Fruit fly (Drosophila melanogaster) whole organism, embryonic: Measurements from ENCODE around the gene Chd1.

Experiments used
- B-H2 ChIP-seq: fragments of 200-800 bp; sonication (Bioruptor generic); optimal IDR thresholded peaks from 2 replicates; lab custom pipeline; 2018; ENCODE audit warnings: missing biosample characterization, mild to moderate bottlenecking, missing genetic modification characterization
- CG1024 ChIP-seq: fragments of 200-800 bp; sonication (Bioruptor generic); IDR thresholded peaks from 2 replicates; pipeline ENCODE4 v1.3.6; 2022; ENCODE audit warnings: missing biosample characterization, missing genetic modification characterization
- CG10321 ChIP-seq: fragments of 200-800 bp; sonication (Bioruptor generic); IDR thresholded peaks from 2 replicates; pipeline ENCODE4 v1.3.6; 2022; ENCODE audit warnings: missing biosample characterization, missing genetic modification characterization
- CG11723 ChIP-seq: fragments of 200-800 bp; sonication (Bioruptor generic); optimal IDR thresholded peaks from 2 replicates; lab custom pipeline; 2017; ENCODE audit warnings: missing biosample characterization, mild to moderate bottlenecking, missing genetic modification characterization
- CG13624 ChIP-seq: fragments of 200-800 bp; sonication (Bioruptor generic); optimal IDR thresholded peaks from 2 replicates; lab custom pipeline; 2016; ENCODE audit warnings: missing biosample characterization, missing genetic modification characterization
- CG17328 ChIP-seq: fragments of 200-800 bp; sonication (Bioruptor generic); IDR thresholded peaks from 2 replicates; pipeline ENCODE4 v1.3.6; 2022; ENCODE audit warnings: missing biosample characterization, missing genetic modification characterization
- CG2678 ChIP-seq: fragments of 200-800 bp; sonication (Bioruptor generic); optimal IDR thresholded peaks from 3 replicates; lab custom pipeline; 2019; ENCODE audit warnings: missing biosample characterization, mild to moderate bottlenecking, missing genetic modification characterization, moderate library complexity
- CG30431 ChIP-seq: fragments of 200-800 bp; sonication (Bioruptor generic); optimal IDR thresholded peaks from 2 replicates; lab custom pipeline; 2017; ENCODE audit warnings: missing biosample characterization, missing genetic modification characterization
- CG4328 ChIP-seq: fragments of 200-800 bp; sonication (Bioruptor generic); optimal IDR thresholded peaks from 3 replicates; lab custom pipeline; 2017; ENCODE audit warnings: missing biosample characterization, missing genetic modification reagents, missing genetic modification characterization
- CG4404 ChIP-seq: fragments of 200-800 bp; sonication (Bioruptor generic); IDR thresholded peaks from 2 replicates; pipeline ENCODE4 v1.3.6; 2022; ENCODE audit warnings: missing biosample characterization, missing genetic modification characterization
- CG6654 ChIP-seq: fragments of 200-800 bp; sonication (Bioruptor generic); optimal IDR thresholded peaks from 2 replicates; lab custom pipeline; 2017; ENCODE audit warnings: missing biosample characterization, mild to moderate bottlenecking, missing genetic modification characterization
- CG9609 ChIP-seq: fragments of 200-800 bp; sonication (Bioruptor generic); optimal IDR thresholded peaks from 3 replicates; lab custom pipeline; 2016; ENCODE audit warnings: missing biosample characterization, missing genetic modification characterization
- CG9817 ChIP-seq: fragments of 200-800 bp; sonication (Bioruptor generic); optimal IDR thresholded peaks from 2 replicates; lab custom pipeline; 2018; ENCODE audit warnings: missing biosample characterization, mild to moderate bottlenecking, missing genetic modification characterization, moderate library complexity
- CG9876 ChIP-seq: fragments of 200-800 bp; sonication (Bioruptor generic); optimal IDR thresholded peaks from 2 replicates; lab custom pipeline; 2016; ENCODE audit warnings: missing biosample characterization, missing genetic modification characterization
- D19A ChIP-seq: fragments of 200-800 bp; optimal IDR thresholded peaks from 3 replicates; lab custom pipeline; 2019; ENCODE audit warnings: missing biosample characterization, mild to moderate bottlenecking, missing genetic modification characterization, moderate library complexity
- Fer3 ChIP-seq: fragments of 200-800 bp; sonication (Bioruptor generic); optimal IDR thresholded peaks from 2 replicates; lab custom pipeline; 2018; ENCODE audit warnings: missing biosample characterization, mild to moderate bottlenecking, missing genetic modification characterization, moderate library complexity
- Hand ChIP-seq: fragments of 200-800 bp; sonication (Bioruptor generic); optimal IDR thresholded peaks from 2 replicates; lab custom pipeline; 2017; ENCODE audit warnings: mild to moderate bottlenecking, missing biosample characterization, missing genetic modification reagents, missing genetic modification characterization
- Hmr ChIP-seq: fragments of 200-800 bp; sonication (Bioruptor generic); optimal IDR thresholded peaks from 3 replicates; lab custom pipeline; 2017; ENCODE audit warnings: mild to moderate bottlenecking, missing biosample characterization, missing genetic modification reagents, missing genetic modification characterization
- Hsf ChIP-seq: fragments of 200-800 bp; sonication (Bioruptor generic); optimal IDR thresholded peaks from 3 replicates; lab custom pipeline; 2016; ENCODE audit warnings: missing biosample characterization, missing genetic modification characterization
- NC2β ChIP-seq: fragments of 200-800 bp; sonication (Bioruptor generic); optimal IDR thresholded peaks from 2 replicates; lab custom pipeline; 2016; ENCODE audit warnings: missing biosample characterization, missing genetic modification characterization
- NFAT ChIP-seq: fragments of 200-800 bp; sonication (Bioruptor generic); IDR thresholded peaks from 2 replicates; pipeline ENCODE4 v1.3.6; 2022; ENCODE audit warnings: missing biosample characterization, missing genetic modification characterization
- Nf-YB ChIP-seq: fragments of 200-800 bp; sonication (Bioruptor generic); optimal IDR thresholded peaks from 3 replicates; lab custom pipeline; 2019; ENCODE audit warnings: missing biosample characterization, mild to moderate bottlenecking, missing genetic modification characterization, moderate library complexity
- Xrp1 ChIP-seq: fragments of 200-800 bp; sonication (Bioruptor generic); IDR thresholded peaks from 2 replicates; pipeline ENCODE4 v1.3.6; 2022; ENCODE audit warnings: missing biosample characterization, missing genetic modification characterization
- bsh ChIP-seq, 2 experiments: fragments of 200-800 bp; sonication (Bioruptor generic); optimal IDR thresholded peaks; 2 replicates each; lab custom pipeline; 2017 to 2018; ENCODE audit warnings: mild to moderate bottlenecking in 2 of 2, missing biosample characterization in 2 of 2, missing genetic modification characterization in 2 of 2, moderate library complexity in 1 of 2
- cas ChIP-seq: fragments of 200-800 bp; sonication (Bioruptor generic); IDR thresholded peaks from 2 replicates; pipeline ENCODE4 v1.3.6; 2022; ENCODE audit warnings: missing biosample characterization, missing genetic modification characterization
- cwo ChIP-seq: fragments of 200-800 bp; sonication (Bioruptor generic); optimal IDR thresholded peaks from 3 replicates; lab custom pipeline; 2017; ENCODE audit warnings: missing biosample characterization, missing genetic modification characterization, mild to moderate bottlenecking, moderate library complexity, missing genetic modification reagents
- dimm ChIP-seq: fragments of 200-800 bp; sonication (Bioruptor generic); IDR thresholded peaks from 2 replicates; pipeline ENCODE4 v1.3.6; 2022; ENCODE audit warnings: missing biosample characterization, missing genetic modification characterization
- dmrt11E ChIP-seq: fragments of 200-800 bp; sonication (Bioruptor generic); optimal IDR thresholded peaks from 3 replicates; lab custom pipeline; 2018; ENCODE audit warnings: missing biosample characterization, mild to moderate bottlenecking, missing genetic modification characterization, moderate library complexity
- fd102C ChIP-seq: fragments of 200-800 bp; sonication (Bioruptor generic); optimal IDR thresholded peaks from 2 replicates; lab custom pipeline; 2018; ENCODE audit warnings: missing biosample characterization, mild to moderate bottlenecking, missing genetic modification characterization, moderate library complexity
- gce ChIP-seq: fragments of 200-800 bp; sonication (Bioruptor generic); IDR thresholded peaks from 3 replicates; pipeline ENCODE4 v1.3.6; 2022; ENCODE audit warnings: missing biosample characterization, missing genetic modification characterization
- nom ChIP-seq: fragments of 200-800 bp; sonication (Bioruptor generic); optimal IDR thresholded peaks from 2 replicates; lab custom pipeline; 2017; ENCODE audit warnings: missing biosample characterization, missing genetic modification characterization, mild to moderate bottlenecking, moderate library complexity, missing genetic modification reagents
- pnt ChIP-seq: fragments of 200-800 bp; sonication (Bioruptor generic); optimal IDR thresholded peaks from 3 replicates; lab custom pipeline; 2016; ENCODE audit warnings: missing biosample characterization, missing genetic modification characterization
- ranshi ChIP-seq: fragments of 200-800 bp; sonication (Bioruptor generic); IDR thresholded peaks from 2 replicates; pipeline ENCODE4 v1.3.6; 2022; ENCODE audit warnings: missing biosample characterization, missing genetic modification characterization
- sens ChIP-seq: fragments of 200-800 bp; sonication (Bioruptor generic); peaks from one replicate; lab custom pipeline; 2016; ENCODE audit warnings: missing biosample characterization, missing genetic modification characterization
- sima ChIP-seq: fragments of 200-800 bp; sonication (Bioruptor generic); optimal IDR thresholded peaks from 2 replicates; lab custom pipeline; 2016; ENCODE audit warnings: missing biosample characterization, missing genetic modification characterization
- stc ChIP-seq: fragments of 200-800 bp; sonication (Bioruptor generic); IDR thresholded peaks from 2 replicates; pipeline ENCODE4 v1.3.6; 2022; ENCODE audit warnings: missing biosample characterization, missing genetic modification characterization
- tin ChIP-seq: fragments of 200-800 bp; sonication (Bioruptor generic); optimal IDR thresholded peaks from 3 replicates; lab custom pipeline; 2016; ENCODE audit warnings: missing biosample characterization, missing genetic modification characterization
- ttk ChIP-seq: fragments of 200-800 bp; sonication (Bioruptor generic); IDR thresholded peaks from 2 replicates; pipeline ENCODE4 v2.1.2; 2022; ENCODE audit warnings: missing biosample characterization, missing genetic modification characterization
- vvl ChIP-seq: fragments of 200-800 bp; sonication (Bioruptor generic); IDR thresholded peaks from 2 replicates; pipeline ENCODE4 v1.3.6; 2022; ENCODE audit warnings: missing biosample characterization, missing genetic modification characterization
- zf30C ChIP-seq: fragments of 200-800 bp; sonication (Bioruptor generic); optimal IDR thresholded peaks from 3 replicates; lab custom pipeline; 2018; ENCODE audit warnings: missing biosample characterization, mild to moderate bottlenecking, missing genetic modification characterization

Chd1 gene

DNA sequence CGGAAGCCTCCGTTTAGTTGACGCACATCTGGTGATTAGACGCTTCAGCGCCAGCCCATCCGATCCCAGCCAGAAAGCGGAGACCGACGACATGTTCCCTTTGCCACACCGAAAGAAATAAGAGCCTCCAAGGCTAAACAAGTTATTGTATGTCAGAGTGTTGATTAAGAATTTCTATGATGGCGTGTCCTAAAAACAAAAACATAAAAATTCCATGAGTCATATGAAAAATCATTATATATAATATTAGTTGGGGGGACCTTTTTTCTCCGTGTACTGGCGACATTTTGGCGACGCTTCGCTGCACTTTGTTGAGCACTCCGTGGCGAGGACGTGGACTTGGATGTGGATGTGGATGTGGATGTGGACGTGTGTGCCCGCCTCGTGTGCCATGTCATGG lies 25.3 kb upstream of the Chd1 start (continued):
- TF ChIP-seq CG13624 = no peak
- peak; percentile 33; the same call in 1 of the 2 replicates for TF ChIP-seq stc (GFP tag; lab: Robert Waterston, UW)
- TF ChIP-seq CG1024 = no peak
- TF ChIP-seq sens (GFP tag; lab: Kevin White, UChicago) = peak; percentile 78
- no peak for TF ChIP-seq CG11723 (GFP tag; lab: Kevin White, UChicago)
- peak; percentile 45; the same call in 1 of the 2 replicates for TF ChIP-seq CG17328
- no peak for TF ChIP-seq CG4328
- no peak for TF ChIP-seq Hsf (GFP tag; lab: Kevin White, UChicago)
- TF ChIP-seq ranshi = peak; percentile 35; the same call in 1 of the 2 replicates
- peak; percentile 34 for TF ChIP-seq tin (GFP tag; lab: Kevin White, UChicago)
- no peak for TF ChIP-seq CG6654 (GFP tag; lab: Kevin White, UChicago)
- TF ChIP-seq nom (GFP tag; lab: Kevin White, UChicago) = no peak
- TF ChIP-seq ttk = 0 out of 2 replicates have a peak, but pooled peaks have one; percentile 23
- 0 out of 2 replicates have a peak, but pooled peaks have one; percentile 37 for TF ChIP-seq CG4404
- 0 out of 3 replicates have a peak, but pooled peaks have one; percentile 29 for TF ChIP-seq gce
- TF ChIP-seq Fer3 = peak; percentile 7
- no peak for TF ChIP-seq B-H2
- TF ChIP-seq CG10321 (GFP tag; lab: Robert Waterston, UW) = no peak
- TF ChIP-seq CG9817 (tag; lab: Kevin White, UChicago) = no peak

DNA sequence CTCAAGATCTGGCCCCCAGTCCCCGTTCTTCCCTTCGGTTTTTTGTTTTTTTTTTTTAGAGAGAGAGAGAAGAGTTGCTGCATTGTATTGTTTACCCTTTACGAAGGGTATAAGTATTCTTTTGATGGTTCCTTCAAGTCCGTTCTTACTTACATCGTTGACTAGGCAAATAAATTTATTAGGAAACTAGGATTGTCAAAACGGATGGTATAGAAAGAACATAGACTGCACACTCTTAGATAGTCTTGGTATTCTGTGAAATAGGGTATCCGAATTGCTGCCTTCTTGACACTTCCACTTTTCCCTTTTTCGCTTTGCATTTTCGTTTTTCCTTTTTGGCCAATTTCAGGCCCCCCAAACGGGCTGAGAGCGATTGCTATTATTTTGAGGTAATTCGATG lies 24.0 kb upstream of the Chd1 start:
- TF ChIP-seq cwo (GFP tag; lab: Kevin White, UChicago) (no peak), nom (GFP tag; lab: Kevin White, UChicago) (peak; percentile 47), pnt (no peak), fd102C (GFP tag; lab: Kevin White, UChicago) (no peak), CG9609 (GFP tag; lab: Kevin White, UChicago) (no peak), dimm (GFP tag; lab: Robert Waterston, UW) (no peak), D19A (tag; lab: Kevin White, UChicago) (peak; percentile 32), bsh (GFP tag; optimal IDR thresholded peaks at IDR 0.05; lab: Kevin White, UChicago) (peak in 1 of 2 experiments; percentile 17), Xrp1 (GFP tag; lab: Robert Waterston, UW) (0 out of 2 replicates have a peak, but pooled peaks have one; percentile 18)

DNA sequence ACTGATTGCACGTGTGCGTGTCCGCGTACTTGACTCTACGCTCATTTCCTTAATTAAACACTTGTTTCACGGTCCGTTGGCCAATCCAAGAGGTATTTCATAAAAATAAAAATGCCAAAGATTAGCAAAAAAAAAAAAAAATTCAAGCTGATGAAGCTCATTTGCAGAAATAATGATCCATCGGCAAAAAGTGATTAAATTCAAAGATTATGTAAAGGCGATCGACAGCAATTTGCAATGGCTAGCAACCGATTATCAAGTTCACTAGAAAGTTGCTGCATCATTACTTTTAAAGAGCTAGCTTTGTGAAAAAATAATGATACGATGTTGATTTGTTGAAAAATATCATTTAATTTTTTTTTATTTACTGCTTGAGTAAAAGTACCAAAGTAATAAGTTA lies 21.9 kb upstream of the Chd1 start:
- TF ChIP-seq Hand (GFP tag; lab: Kevin White, UChicago) = no peak
- TF ChIP-seq Nf-YB = no peak
- TF ChIP-seq Hmr (GFP tag; lab: Kevin White, UChicago) = no peak
- no peak for TF ChIP-seq sima (GFP tag; lab: Kevin White, UChicago)
- TF ChIP-seq CG9876 (GFP tag; lab: Kevin White, UChicago) = no peak
- TF ChIP-seq vvl = no peak
- no peak for TF ChIP-seq CG2678 (tag; lab: Kevin White, UChicago)
- TF ChIP-seq zf30C (GFP tag; lab: Kevin White, UChicago) = no peak
- TF ChIP-seq CG30431 (GFP tag; lab: Kevin White, UChicago) = no peak
- TF ChIP-seq cas (GFP tag; lab: Robert Waterston, UW) = no peak
- TF ChIP-seq NFAT (GFP tag; lab: Robert Waterston, UW) = no peak
- no peak for TF ChIP-seq dmrt11E (tag; lab: Kevin White, UChicago)
- TF ChIP-seq NC2β = no peak
- TF ChIP-seq, all 482 proteins: peak for 0
